Fruit fly (Drosophila melanogaster) whole organism, embryonic: ENCODE results near the gene CG1635.

Experiments
- Abd-B ChIP-seq: fragments of 200-800 bp; sonication (Bioruptor generic); optimal IDR thresholded peaks from 2 replicates; lab custom pipeline; 2018; ENCODE audit warnings: missing biosample characterization, mild to moderate bottlenecking, missing genetic modification characterization, moderate library complexity
- CG12299 ChIP-seq: fragments of 200-800 bp; sonication (Bioruptor generic); optimal IDR thresholded peaks from 2 replicates; lab custom pipeline; 2018; ENCODE audit warnings: missing biosample characterization, mild to moderate bottlenecking, missing genetic modification characterization
- chm ChIP-seq: fragments of 200-800 bp; sonication (Bioruptor generic); IDR thresholded peaks from 2 replicates; pipeline ENCODE4 v1.3.6; 2022; ENCODE audit warnings: missing biosample characterization, missing genetic modification characterization
- kah ChIP-seq: fragments of 200-800 bp; sonication (Bioruptor generic); optimal IDR thresholded peaks from 2 replicates; lab custom pipeline; 2018; ENCODE audit warnings: missing biosample characterization, mild to moderate bottlenecking, missing genetic modification characterization
- run ChIP-seq: fragments of 200-800 bp; sonication (Bioruptor generic); optimal IDR thresholded peaks from 3 replicates; lab custom pipeline; 2018; ENCODE audit warnings: missing biosample characterization, mild to moderate bottlenecking, missing genetic modification characterization

- no peak for TF ChIP-seq CG12299
- no peak for TF ChIP-seq run (tag; lab: Kevin White, UChicago)
- TF ChIP-seq Abd-B: no peak
- no peak for TF ChIP-seq kah (GFP tag; lab: Kevin White, UChicago)
- TF ChIP-seq chm (GFP tag; lab: Robert Waterston, UW): no peak
These were observed 8.4 kb upstream of the CG1635 start for dm6 chr3R:31580032-31580431.
